Fruit fly (Drosophila melanogaster) whole organism: Measurements from ENCODE around the gene CG12693.
"Not testable (repeated sequence)": the region's sequence is repeated elsewhere in the genome, so short reads cannot be mapped to it uniquely, and the experiment has no call there.

ENCODE experiments used
- CG8478 ChIP-seq: fragments of >200 bp; optimal IDR thresholded peaks from 2 replicates; lab custom pipeline; 2018; ENCODE audit warnings: inconsistent platforms
- Dll ChIP-seq: fragments of >200 bp; optimal IDR thresholded peaks from 2 replicates; lab custom pipeline; 2017
- EcR ChIP-seq, 2 experiments: fragments of >200 bp; optimal IDR thresholded peaks; 2 replicates each; lab custom pipeline; 2017; ENCODE audit warnings: missing biosample characterization in 2 of 2, missing genetic modification characterization in 2 of 2, missing genetic modification reagents in 2 of 2
- pan ChIP-seq: fragments of >200 bp; optimal IDR thresholded peaks from 2 replicates; lab custom pipeline; 2017
- psq ChIP-seq: fragments of >200 bp; optimal IDR thresholded peaks from 2 replicates; lab custom pipeline; 2017
- usp ChIP-seq: fragments of >200 bp; optimal IDR thresholded peaks from 2 replicates; lab custom pipeline; 2017; ENCODE audit warnings: missing biosample characterization, missing genetic modification characterization, mixed read lengths

The CG12693 gene

dm6 chrX:4318701-4319100 is 10.6 kb downstream of the CG12693 start, which contains the start of gene mei-9:
TSS of gene mei-9 (minus strand) at chrX:4318801.
- not testable (repeated sequence) for TF ChIP-seq Dll; CG8478 (lab: Kevin White, UChicago); psq

- TF ChIP-seq psq = no peak
- no peak for TF ChIP-seq EcR (GFP tag; optimal IDR thresholded peaks at IDR 0.05; lab: Kevin White, UChicago)
- no peak for TF ChIP-seq Dll
- no peak for TF ChIP-seq usp (GFP tag; lab: Kevin White, UChicago)
- no peak for TF ChIP-seq pan (lab: Kevin White, UChicago)
Observed at dm6 chrX:4311699-4312098, 17.6 kb downstream of the CG12693 start, which contains the start of gene CG15579. TSS of gene CG15579 (minus strand) at chrX:4311799.

- no peak for TF ChIP-seq usp (GFP tag; lab: Kevin White, UChicago)
- no peak for TF ChIP-seq psq
- TF ChIP-seq CG8478 (lab: Kevin White, UChicago) = no peak
- TF ChIP-seq pan (lab: Kevin White, UChicago) = no peak
- TF ChIP-seq EcR (GFP tag; optimal IDR thresholded peaks at IDR 0.05; lab: Kevin White, UChicago) = no peak
- no peak for TF ChIP-seq Dll
Observed at dm6 chrX:4305980-4306379, 23.3 kb downstream of the CG12693 start.

dm6 chrX:4302246-4302645 is 27.0 kb downstream of the CG12693 start, which contains the start of gene CG12692:
TSS of gene CG12692 (minus strand) at chrX:4302346.
- TF ChIP-seq Dll = no peak

dm6 chrX:4293418-4293817 is 35.8 kb downstream of the CG12693 start:
- TF ChIP-seq psq (no peak), EcR (GFP tag; optimal IDR thresholded peaks at IDR 0.05; lab: Kevin White, UChicago) (no peak), usp (GFP tag; lab: Kevin White, UChicago) (no peak), pan (lab: Kevin White, UChicago) (no peak), Dll (no peak), CG8478 (lab: Kevin White, UChicago) (no peak)

dm6 chrX:4280769-4281168 is 48.5 kb downstream of the CG12693 start:
- no peak for TF ChIP-seq usp (GFP tag; lab: Kevin White, UChicago)
- no peak for TF ChIP-seq CG8478 (lab: Kevin White, UChicago)
- TF ChIP-seq pan (lab: Kevin White, UChicago) = no peak
- TF ChIP-seq Dll = no peak
- TF ChIP-seq EcR (GFP tag; optimal IDR thresholded peaks at IDR 0.05; lab: Kevin White, UChicago) = no peak
- no peak for TF ChIP-seq psq

dm6 chrX:4277861-4278260 is 51.4 kb downstream of the CG12693 start, which contains the start of gene CG15578:
TSS of gene CG15578 (minus strand) at chrX:4277961.
- no peak for TF ChIP-seq pan (lab: Kevin White, UChicago)
- no peak for TF ChIP-seq usp (GFP tag; lab: Kevin White, UChicago)
- TF ChIP-seq CG8478 (lab: Kevin White, UChicago) = no peak
- TF ChIP-seq Dll = no peak
- no peak for TF ChIP-seq EcR (GFP tag; optimal IDR thresholded peaks at IDR 0.05; lab: Kevin White, UChicago)
- no peak for TF ChIP-seq psq
